Worm (Caenorhabditis elegans) whole organism, L3 larva: ENCODE data around the gene fbxa-16.
"Not testable (repeated sequence)": the region's sequence is repeated elsewhere in the genome, so short reads cannot be mapped to it uniquely, and the experiment has no call there.

ENCODE experiments used
- fos-1 ChIP-seq: fragments of 150-350 bp; optimal IDR thresholded peaks from 2 replicates; lab custom pipeline; 2014; ENCODE audit warnings: missing biosample characterization, missing genetic modification characterization
- pqm-1 ChIP-seq: fragments of 150-350 bp; optimal IDR thresholded peaks from 2 replicates; lab custom pipeline; 2017; ENCODE audit warnings: missing biosample characterization, missing genetic modification characterization, inconsistent platforms

ce11 chrX:114400-114799 is 5.1 kb upstream of the fbxa-16 start, which contains the start of gene fbxa-221:
- TF ChIP-seq pqm-1 (tag; lab: Kevin White, UChicago); fos-1: not testable (repeated sequence)
